Worm (Caenorhabditis elegans) whole organism, young adult: ENCODE data around the gene fbxa-24.

Source experiments
- D2030.7 ChIP-seq: fragments of 200-800 bp; sonication (Bioruptor generic); IDR thresholded peaks from 2 replicates; pipeline ENCODE4 v1.3.6; 2022; ENCODE audit warnings: missing genetic modification reagents, missing genetic modification characterization, missing compliant biosample characterization
- F57A8.1 ChIP-seq: fragments of 200-800 bp; sonication (Bioruptor generic); optimal IDR thresholded peaks from 2 replicates; lab custom pipeline; 2018; ENCODE audit warnings: mild to moderate bottlenecking, missing genetic modification characterization, moderate library complexity, missing compliant biosample characterization
- Y53G8AR.9 ChIP-seq: fragments of 200-800 bp; sonication (Bioruptor generic); conservative IDR thresholded peaks from 2 replicates; pipeline ENCODE4 v1.3.6; 2022; ENCODE audit warnings: missing genetic modification reagents, missing genetic modification characterization, missing compliant biosample characterization
- Y67H2A.10 ChIP-seq: fragments of 200-800 bp; sonication (Bioruptor generic); conservative IDR thresholded peaks from 2 replicates; pipeline ENCODE4 v1.3.6; 2022; ENCODE audit warnings: missing genetic modification reagents, missing genetic modification characterization, missing compliant biosample characterization
- cebp-2 ChIP-seq: fragments of 200-800 bp; sonication (Bioruptor generic); IDR thresholded peaks from 2 replicates; pipeline ENCODE4 v1.3.6; 2022; ENCODE audit warnings: missing genetic modification characterization, missing compliant biosample characterization
- ceh-27 ChIP-seq: fragments of 200-800 bp; sonication (Bioruptor generic); optimal IDR thresholded peaks from 2 replicates; lab custom pipeline; 2018; ENCODE audit warnings: mild to moderate bottlenecking, missing genetic modification characterization, moderate library complexity, missing compliant biosample characterization
- hlh-26 ChIP-seq: fragments of 200-800 bp; sonication (Bioruptor generic); conservative IDR thresholded peaks from 2 replicates; pipeline ENCODE4 v1.3.6; 2022; ENCODE audit warnings: missing genetic modification reagents, missing genetic modification characterization, missing compliant biosample characterization
- lin-26 ChIP-seq: fragments of 200-800 bp; sonication (Bioruptor generic); IDR thresholded peaks from 2 replicates; pipeline ENCODE4 v1.3.6; 2022; ENCODE audit warnings: missing genetic modification reagents, missing genetic modification characterization, missing compliant biosample characterization
- nfyb-1 ChIP-seq: fragments of 200-800 bp; sonication (Bioruptor generic); IDR thresholded peaks from 2 replicates; pipeline ENCODE4 v1.3.6; 2022; ENCODE audit warnings: missing genetic modification reagents, missing genetic modification characterization, missing compliant biosample characterization
- nhr-90 ChIP-seq: sonication (generic microtip); optimal IDR thresholded peaks from 2 replicates; lab custom pipeline; 2016; ENCODE audit warnings: missing genotype, mild to moderate bottlenecking, missing genetic modification characterization, missing compliant biosample characterization
- snpc-4 ChIP-seq, 5 experiments: fragments of 150-350 bp in 1 of 5; sonication (generic microtip) in 4 of 5; optimal IDR thresholded peaks; 2 replicates each; lab custom pipeline; 2014 to 2018; ENCODE audit warnings: missing genetic modification characterization in 5 of 5, missing biosample characterization in 3 of 5, antibody characterized with exemption in 2 of 5, mild to moderate bottlenecking in 2 of 5, missing compliant biosample characterization in 2 of 5, missing genotype in 2 of 5, moderate library complexity in 2 of 5, missing genetic modification reagents in 1 of 5

- no peak for TF ChIP-seq cebp-2
- TF ChIP-seq nhr-90 = no peak
- no peak for TF ChIP-seq lin-26 (GFP tag; lab: Robert Waterston, UW)
- no peak for TF ChIP-seq Y53G8AR.9 (GFP tag; lab: Robert Waterston, UW)
- TF ChIP-seq nfyb-1 (GFP tag; lab: Robert Waterston, UW) = no peak
- no peak for TF ChIP-seq ceh-27 (GFP tag; lab: Kevin White, UChicago)
- no peak for TF ChIP-seq snpc-4 (GFP tag; optimal IDR thresholded peaks at IDR 0.05; lab: Kevin White, UChicago)
- TF ChIP-seq snpc-4 (tag; optimal IDR thresholded peaks at IDR 0.05; lab: Kevin White, UChicago) = no peak
- TF ChIP-seq F57A8.1 (GFP tag; lab: Kevin White, UChicago) = no peak
- TF ChIP-seq hlh-26 = no peak
- no peak for TF ChIP-seq Y67H2A.10 (GFP tag; lab: Robert Waterston, UW)
- no peak for TF ChIP-seq D2030.7 (GFP tag; lab: Robert Waterston, UW)
Observed at ce11 chrII:3777802-3778201, 38.5 kb upstream of the fbxa-24 start.
